Worm (Caenorhabditis elegans) whole organism, late embryonic: ENCODE data around the gene sdz-24.

Source experiments
- C38D4.7 ChIP-seq: fragments of 200-800 bp; sonication (Bioruptor generic); optimal IDR thresholded peaks from 2 replicates; lab custom pipeline; 2018; ENCODE audit warnings: mild to moderate bottlenecking, missing genetic modification characterization, moderate library complexity, missing compliant biosample characterization
- Y22D7AL.16 ChIP-seq: sonication (generic microtip); optimal IDR thresholded peaks from 2 replicates; lab custom pipeline; 2016; ENCODE audit warnings: missing genetic modification characterization, missing compliant biosample characterization
- ceh-14 ChIP-seq: sonication (generic microtip); optimal IDR thresholded peaks from 2 replicates; lab custom pipeline; 2016; ENCODE audit warnings: missing genotype, missing genetic modification characterization, missing compliant biosample characterization
- ceh-18 ChIP-seq: sonication (generic microtip); optimal IDR thresholded peaks from 2 replicates; lab custom pipeline; 2016; ENCODE audit warnings: missing genetic modification characterization, missing compliant biosample characterization
- ceh-19 ChIP-seq: fragments of 200-800 bp; sonication (Bioruptor generic); optimal IDR thresholded peaks from 2 replicates; lab custom pipeline; 2018; ENCODE audit warnings: mild to moderate bottlenecking, missing genetic modification characterization, missing compliant biosample characterization
- ceh-2 ChIP-seq: sonication (generic microtip); optimal IDR thresholded peaks from 2 replicates; lab custom pipeline; 2016; ENCODE audit warnings: missing genotype, missing genetic modification characterization, missing compliant biosample characterization
- ceh-22 ChIP-seq: sonication (generic microtip); optimal IDR thresholded peaks from 2 replicates; lab custom pipeline; 2017; ENCODE audit warnings: missing biosample characterization, missing genetic modification characterization
- ceh-45 ChIP-seq: fragments of 200-800 bp; sonication (Bioruptor generic); IDR thresholded peaks from 2 replicates; pipeline ENCODE4 v1.3.6; 2022; ENCODE audit warnings: missing genetic modification reagents, missing genetic modification characterization, missing compliant biosample characterization
- ceh-48 ChIP-seq: sonication (generic microtip); optimal IDR thresholded peaks from 2 replicates; lab custom pipeline; 2016; ENCODE audit warnings: missing genetic modification characterization, inconsistent platforms, missing compliant biosample characterization
- ceh-6 ChIP-seq: fragments of 200-800 bp; sonication (Bioruptor generic); optimal IDR thresholded peaks from 2 replicates; lab custom pipeline; 2018; ENCODE audit warnings: mild to moderate bottlenecking, missing genetic modification characterization, missing compliant biosample characterization
- dve-1 ChIP-seq: sonication (generic microtip); optimal IDR thresholded peaks from 2 replicates; lab custom pipeline; 2017; ENCODE audit warnings: antibody characterized with exemption, mild to moderate bottlenecking, missing genetic modification characterization, missing compliant biosample characterization
- elt-2 ChIP-seq: sonication (generic microtip); optimal IDR thresholded peaks from 2 replicates; lab custom pipeline; 2016; ENCODE audit warnings: missing genetic modification reagents, missing genetic modification characterization, missing compliant biosample characterization
- fkh-10 ChIP-seq: fragments of 150-350 bp; optimal IDR thresholded peaks from 2 replicates; lab custom pipeline; 2014; ENCODE audit warnings: missing biosample characterization, missing genetic modification reagents, missing genetic modification characterization
- fkh-6 ChIP-seq: sonication (generic microtip); optimal IDR thresholded peaks from 2 replicates; lab custom pipeline; 2016; ENCODE audit warnings: missing genetic modification characterization, missing compliant biosample characterization
- lin-11 ChIP-seq: fragments of 200-800 bp; sonication (Bioruptor generic); optimal IDR thresholded peaks from 2 replicates; lab custom pipeline; 2018; ENCODE audit warnings: mild to moderate bottlenecking, missing genetic modification characterization, missing compliant biosample characterization
- madf-2 ChIP-seq: sonication (generic microtip); optimal IDR thresholded peaks from 2 replicates; lab custom pipeline; 2017; ENCODE audit warnings: missing genetic modification characterization, missing compliant biosample characterization
- mec-3 ChIP-seq: sonication (generic microtip); optimal IDR thresholded peaks from 2 replicates; lab custom pipeline; 2016; ENCODE audit warnings: borderline replicate concordance, missing genetic modification characterization, missing compliant biosample characterization
- odd-2 ChIP-seq: sonication (generic microtip); optimal IDR thresholded peaks from 2 replicates; lab custom pipeline; 2017; ENCODE audit warnings: antibody characterized with exemption, mild to moderate bottlenecking, missing genetic modification characterization, missing compliant biosample characterization
- pag-3 ChIP-seq: sonication (generic microtip); optimal IDR thresholded peaks from 2 replicates; lab custom pipeline; 2016; ENCODE audit warnings: missing compliant biosample characterization, missing genetic modification characterization, borderline replicate concordance
- pat-9 ChIP-seq: fragments of 200-800 bp; sonication (Bioruptor generic); optimal IDR thresholded peaks from 2 replicates; lab custom pipeline; 2018; ENCODE audit warnings: mild to moderate bottlenecking, missing genetic modification characterization, moderate library complexity, missing compliant biosample characterization
- pqm-1 ChIP-seq: sonication (generic microtip); optimal IDR thresholded peaks from 2 replicates; lab custom pipeline; 2016; ENCODE audit warnings: missing genetic modification characterization, missing compliant biosample characterization
- pros-1 ChIP-seq: fragments of 150-350 bp; optimal IDR thresholded peaks from 2 replicates; lab custom pipeline; 2014; ENCODE audit warnings: missing biosample characterization, missing genetic modification reagents, missing genetic modification characterization
- rnt-1 ChIP-seq: sonication (generic microtip); optimal IDR thresholded peaks from 2 replicates; lab custom pipeline; 2016; ENCODE audit warnings: missing genetic modification characterization, missing compliant biosample characterization
- sox-2 ChIP-seq: fragments of 200-800 bp; sonication (Bioruptor generic); IDR thresholded peaks from 2 replicates; pipeline ENCODE4 v1.3.6; 2022; ENCODE audit warnings: missing genetic modification reagents, missing genetic modification characterization, missing compliant biosample characterization
- syd-9 ChIP-seq: sonication (generic microtip); optimal IDR thresholded peaks from 2 replicates; lab custom pipeline; 2016; ENCODE audit warnings: mild to moderate bottlenecking, missing genetic modification characterization, moderate library complexity, missing compliant biosample characterization
- unc-42 ChIP-seq: sonication (generic microtip); optimal IDR thresholded peaks from 2 replicates; lab custom pipeline; 2016; ENCODE audit warnings: missing genotype, missing genetic modification characterization, missing compliant biosample characterization
- unc-86 ChIP-seq: sonication (generic microtip); optimal IDR thresholded peaks from 2 replicates; lab custom pipeline; 2016; ENCODE audit warnings: missing genetic modification characterization, missing compliant biosample characterization
- ztf-16 ChIP-seq: sonication (generic microtip); optimal IDR thresholded peaks from 2 replicates; lab custom pipeline; 2017; ENCODE audit warnings: missing genetic modification characterization, missing compliant biosample characterization

The sdz-24 gene

DNA sequence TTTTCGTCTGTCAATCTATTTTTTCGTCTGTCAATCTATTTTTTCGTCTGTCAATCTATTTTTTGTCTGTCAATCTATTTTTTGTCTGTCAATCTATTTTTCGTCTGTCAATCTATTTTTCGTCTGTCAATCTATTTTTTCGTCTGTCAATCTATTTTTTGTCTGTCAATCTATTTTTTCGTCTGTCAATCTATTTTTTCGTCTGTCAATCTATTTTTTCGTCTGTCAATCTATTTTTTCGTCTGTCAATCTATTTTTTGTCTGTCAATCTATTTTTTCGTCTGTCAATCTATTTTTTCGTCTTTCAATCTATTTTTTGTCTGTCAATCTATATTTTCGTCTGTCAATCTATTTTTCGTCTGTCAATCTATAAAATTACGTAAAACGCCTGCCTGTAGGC is 29.0 kb upstream of the sdz-24 start:
- TF ChIP-seq ceh-45 (GFP tag; lab: Robert Waterston, UW): 0 out of 2 replicates have a peak, but pooled peaks have one; percentile 50

DNA sequence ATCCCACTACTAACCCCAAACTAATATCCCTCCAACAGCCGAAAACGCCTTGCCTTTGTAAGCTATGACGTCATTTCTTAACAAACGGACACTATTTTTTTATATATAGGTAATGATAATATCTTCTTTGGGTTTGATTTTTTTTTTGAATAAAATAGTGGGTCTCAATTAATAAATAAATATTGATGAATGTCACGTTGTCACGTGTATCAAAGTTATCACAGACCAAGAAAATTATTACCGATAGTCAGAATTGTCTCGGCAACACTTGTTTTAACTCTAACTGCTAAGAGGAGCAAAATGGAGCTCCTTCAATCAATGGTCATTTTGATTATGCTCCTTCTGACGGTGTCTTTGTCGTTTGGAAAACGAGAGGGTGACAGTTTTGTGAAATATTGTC is 24.5 kb upstream of the sdz-24 start, which contains the start of gene T04B8.1:
Gene T04B8.1, plus strand, starts transcription at position 301 of the 400 bp plus-strand sequence.
- TF ChIP-seq fkh-10 (GFP tag; lab: Kevin White, UChicago) (no peak), ceh-19 (GFP tag; lab: Kevin White, UChicago) (no peak), fkh-6 (tag; lab: Kevin White, UChicago) (no peak), C38D4.7 (GFP tag; lab: Kevin White, UChicago) (no peak), Y22D7AL.16 (tag; lab: Kevin White, UChicago) (no peak), pqm-1 (tag; lab: Kevin White, UChicago) (no peak), ceh-48 (tag; lab: Kevin White, UChicago) (no peak), odd-2 (no peak), unc-86 (no peak), syd-9 (tag; lab: Kevin White, UChicago) (no peak)

DNA sequence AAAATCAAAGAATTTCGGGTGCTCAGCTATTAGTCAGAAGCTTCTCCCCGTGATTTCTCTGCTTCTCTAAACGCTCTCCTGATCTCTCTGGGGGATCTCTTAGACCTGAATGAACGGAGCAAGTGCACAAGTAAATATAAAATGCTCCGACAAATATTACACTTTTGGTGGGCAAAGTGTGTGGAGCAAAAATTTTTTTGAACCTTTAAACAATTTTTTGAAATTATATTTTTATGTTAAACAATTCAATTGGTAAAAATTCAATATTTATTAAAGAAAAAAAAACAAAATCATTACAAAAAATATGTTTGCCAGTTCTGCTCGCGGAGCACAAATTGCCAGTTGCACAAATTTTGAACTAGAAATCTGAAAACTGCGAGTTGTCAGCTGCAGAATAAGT is 19.0 kb upstream of the sdz-24 start, which contains the start of gene K07E8.6:
Gene K07E8.6, minus strand, starts transcription at position 101 of the 400 bp plus-strand sequence.
- TF ChIP-seq pat-9 (tag; lab: Kevin White, UChicago) (no peak), fkh-10 (GFP tag; lab: Kevin White, UChicago) (no peak), elt-2 (no peak), C38D4.7 (GFP tag; lab: Kevin White, UChicago) (no peak), ceh-2 (tag; lab: Kevin White, UChicago) (no peak), pros-1 (no peak), ceh-6 (GFP tag; lab: Kevin White, UChicago) (no peak), unc-42 (no peak), ceh-14 (no peak), pqm-1 (tag; lab: Kevin White, UChicago) (no peak), lin-11 (tag; lab: Kevin White, UChicago) (no peak), pag-3 (tag; lab: Kevin White, UChicago) (no peak), ceh-18 (tag; lab: Kevin White, UChicago) (no peak), ceh-22 (tag; lab: Kevin White, UChicago) (no peak), ceh-48 (tag; lab: Kevin White, UChicago) (no peak), sox-2 (GFP tag; lab: Robert Waterston, UW) (no peak), rnt-1 (tag; lab: Kevin White, UChicago) (no peak), ceh-19 (GFP tag; lab: Kevin White, UChicago) (no peak)

DNA sequence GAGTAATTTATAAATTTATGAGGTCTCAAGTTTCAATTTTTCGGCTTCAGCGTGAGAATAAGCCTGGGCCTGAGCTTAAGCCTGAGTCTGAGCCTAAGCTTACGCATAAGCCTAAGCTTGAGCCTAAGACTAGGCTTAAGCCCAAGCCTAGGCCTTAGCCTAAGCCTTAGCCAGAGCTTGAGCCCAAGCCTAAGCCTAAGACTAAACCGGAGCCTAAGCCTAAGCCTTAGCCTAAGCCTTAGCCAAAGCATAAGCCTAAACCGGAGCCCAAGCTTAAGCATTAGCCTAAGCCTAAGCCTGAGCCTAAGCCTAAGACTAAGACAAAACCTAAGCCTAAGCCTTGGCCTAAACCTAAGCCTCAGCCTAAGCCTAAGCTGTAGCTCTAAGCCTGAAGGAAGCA is 14.7 kb upstream of the sdz-24 start:
- TF ChIP-seq dve-1 (tag; lab: Kevin White, UChicago) (peak; percentile 80), C38D4.7 (GFP tag; lab: Kevin White, UChicago) (no peak)

DNA sequence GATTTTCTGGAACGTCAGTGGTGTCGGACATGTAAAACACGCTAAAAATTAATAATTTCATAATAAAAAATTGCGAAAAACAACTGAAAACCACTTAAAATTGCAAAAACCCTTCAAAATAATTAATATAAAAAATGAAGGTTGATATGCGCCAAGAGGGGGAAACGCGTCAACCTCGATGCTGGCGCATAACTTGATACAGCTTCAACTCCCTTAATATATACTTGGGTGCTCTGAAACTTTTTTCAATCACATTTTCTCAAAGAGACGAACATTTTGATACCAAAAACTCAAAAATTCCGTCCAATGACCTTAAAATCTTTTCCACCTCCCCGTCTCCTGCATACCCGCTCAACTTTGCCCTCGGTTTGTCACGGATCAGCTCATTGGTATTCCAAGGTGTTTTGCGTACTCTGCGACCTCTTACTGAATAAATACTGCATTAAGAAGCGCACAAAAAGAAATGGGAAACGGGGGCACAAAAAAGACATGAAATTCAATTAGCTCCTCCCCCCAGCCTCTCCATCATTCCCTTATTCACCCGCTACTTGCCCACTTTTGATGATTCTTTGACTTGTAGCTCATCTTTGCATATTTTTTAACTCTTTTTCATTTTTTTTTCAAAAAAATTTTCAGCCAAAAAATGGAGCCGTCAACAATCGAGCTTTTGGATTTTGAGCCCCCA is 8.0 kb upstream of the sdz-24 start, which contains the start of the genes K07E8.7 and frpr-14:
Gene K07E8.7, minus strand, starts transcription at position 47 of the 685 bp plus-strand sequence.
Gene frpr-14, plus strand, starts transcription at position 635 of the 685 bp plus-strand sequence.
- TF ChIP-seq ceh-14 (no peak), unc-42 (peak; percentile 27), fkh-6 (tag; lab: Kevin White, UChicago) (no peak), pqm-1 (tag; lab: Kevin White, UChicago) (no peak), madf-2 (tag; lab: Kevin White, UChicago) (no peak), ztf-16 (tag; lab: Kevin White, UChicago) (no peak)

DNA sequence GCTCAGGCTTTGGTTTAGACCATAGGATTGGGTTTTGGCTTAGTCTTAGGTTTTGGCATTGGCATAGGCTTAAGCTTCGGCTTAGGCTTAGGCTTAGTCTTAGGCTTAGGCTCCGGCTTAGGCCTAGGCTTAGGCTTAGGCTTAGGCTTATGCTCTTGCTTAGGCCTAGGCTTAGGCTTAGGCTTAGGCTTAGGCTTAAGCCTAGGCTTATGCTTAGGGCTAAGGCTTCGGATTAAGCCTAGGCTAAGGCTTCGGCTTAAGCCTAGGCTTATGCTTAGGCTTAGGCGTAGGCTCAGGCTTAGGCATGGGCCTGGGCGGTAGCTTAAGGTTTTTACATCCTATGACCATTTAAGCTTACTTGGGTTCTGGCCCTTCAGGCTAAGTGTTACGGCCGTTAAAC is 7.1 kb upstream of the sdz-24 start:
- TF ChIP-seq pag-3 (tag; lab: Kevin White, UChicago) (no peak), mec-3 (tag; lab: Kevin White, UChicago) (peak; percentile 24), dve-1 (tag; lab: Kevin White, UChicago) (peak; percentile 79)
